Fruit fly (Drosophila melanogaster) whole organism, embryonic: ENCODE results near the gene CG10317.

Experiments
- CG10959 ChIP-seq: fragments of 200-800 bp; sonication (Bioruptor generic); IDR thresholded peaks from 2 replicates; pipeline ENCODE4 v1.3.6; 2022; ENCODE audit warnings: missing biosample characterization, missing genetic modification characterization
- CG11085 ChIP-seq: fragments of 200-800 bp; sonication (Bioruptor generic); IDR thresholded peaks from 2 replicates; pipeline ENCODE4 v1.3.6; 2022; ENCODE audit warnings: missing biosample characterization, missing genetic modification characterization
- CG12155 ChIP-seq: fragments of 200-800 bp; sonication (Bioruptor generic); optimal IDR thresholded peaks from 3 replicates; lab custom pipeline; 2016; ENCODE audit warnings: missing biosample characterization, missing genetic modification characterization
- CG12659 ChIP-seq: fragments of 200-800 bp; sonication (Bioruptor generic); optimal IDR thresholded peaks from 3 replicates; lab custom pipeline; 2017; ENCODE audit warnings: mild to moderate bottlenecking, missing biosample characterization, missing genetic modification reagents, missing genetic modification characterization
- CG15514 ChIP-seq: fragments of 200-800 bp; sonication (Bioruptor generic); optimal IDR thresholded peaks from 3 replicates; lab custom pipeline; 2017; ENCODE audit warnings: missing biosample characterization, missing genetic modification characterization, mild to moderate bottlenecking, moderate library complexity, missing genetic modification reagents
- CG1603 ChIP-seq: fragments of 200-800 bp; sonication (Bioruptor generic); optimal IDR thresholded peaks from 2 replicates; lab custom pipeline; 2019; ENCODE audit warnings: missing biosample characterization, mild to moderate bottlenecking, missing genetic modification characterization, moderate library complexity
- CG17361 ChIP-seq: fragments of 200-800 bp; sonication (Bioruptor generic); IDR thresholded peaks from 3 replicates; pipeline ENCODE4 v1.3.6; 2022; ENCODE audit warnings: missing biosample characterization, missing genetic modification characterization
- CG18619 ChIP-seq: fragments of 200-800 bp; sonication (Bioruptor generic); optimal IDR thresholded peaks from 3 replicates; lab custom pipeline; 2017; ENCODE audit warnings: missing biosample characterization, mild to moderate bottlenecking, missing genetic modification characterization
- CG2120 ChIP-seq: fragments of 200-800 bp; sonication (Bioruptor generic); optimal IDR thresholded peaks from 3 replicates; lab custom pipeline; 2016; ENCODE audit warnings: missing biosample characterization, missing genetic modification characterization
- CG31224 ChIP-seq: fragments of 200-800 bp; sonication (Bioruptor generic); IDR thresholded peaks from 2 replicates; pipeline ENCODE4 v1.3.6; 2022; ENCODE audit warnings: missing biosample characterization, missing genetic modification characterization
- CG32767 ChIP-seq: fragments of 200-800 bp; sonication (Bioruptor generic); IDR thresholded peaks from 2 replicates; pipeline ENCODE4 v1.3.6; 2022; ENCODE audit warnings: missing biosample characterization, missing genetic modification characterization
- CG3281 ChIP-seq: fragments of 200-800 bp; sonication (Bioruptor generic); optimal IDR thresholded peaks from 3 replicates; lab custom pipeline; 2017; ENCODE audit warnings: missing biosample characterization, mild to moderate bottlenecking, missing genetic modification characterization
- CG3407 ChIP-seq: fragments of 200-800 bp; sonication (Bioruptor generic); optimal IDR thresholded peaks from 2 replicates; lab custom pipeline; 2018; ENCODE audit warnings: missing biosample characterization, mild to moderate bottlenecking, missing genetic modification characterization
- CG4360 ChIP-seq: fragments of 200-800 bp; sonication (Bioruptor generic); IDR thresholded peaks from 2 replicates; pipeline ENCODE4 v1.3.6; 2022; ENCODE audit warnings: missing biosample characterization, missing genetic modification characterization
- CG4424 ChIP-seq: fragments of 200-800 bp; sonication (Bioruptor generic); optimal IDR thresholded peaks from 3 replicates; lab custom pipeline; 2016; ENCODE audit warnings: missing biosample characterization, missing genetic modification characterization
- CG4854 ChIP-seq: fragments of 200-800 bp; sonication (Bioruptor generic); optimal IDR thresholded peaks from 2 replicates; lab custom pipeline; 2016; ENCODE audit warnings: missing biosample characterization, missing genetic modification characterization, inconsistent platforms
- CG9215 ChIP-seq: fragments of 200-800 bp; sonication (Bioruptor generic); IDR thresholded peaks from 2 replicates; pipeline ENCODE4 v1.3.6; 2022; ENCODE audit warnings: missing biosample characterization, missing genetic modification characterization
- Dad ChIP-seq: fragments of 200-800 bp; sonication (Bioruptor generic); optimal IDR thresholded peaks from 3 replicates; lab custom pipeline; 2016; ENCODE audit warnings: missing biosample characterization, missing genetic modification characterization
- Dek ChIP-seq: fragments of 200-800 bp; sonication (Bioruptor generic); optimal IDR thresholded peaks from 3 replicates; lab custom pipeline; 2019; ENCODE audit warnings: missing biosample characterization, mild to moderate bottlenecking, missing genetic modification characterization, moderate library complexity
- Dll ChIP-seq: fragments of 200-800 bp; sonication (Bioruptor generic); IDR thresholded peaks from 4 replicates; pipeline ENCODE4 v1.3.6; 2022; ENCODE audit warnings: missing biosample characterization, missing genetic modification characterization; ENCODE audit not compliant: partially characterized antibody
- HmgZ ChIP-seq: fragments of 200-800 bp; sonication (Bioruptor generic); optimal IDR thresholded peaks from 2 replicates; lab custom pipeline; 2018; ENCODE audit warnings: missing biosample characterization, mild to moderate bottlenecking, missing genetic modification characterization
- Hr78 ChIP-seq, 2 experiments: fragments of 200-800 bp in 1 of 2; fragments of >200 bp in 1 of 2; sonication (Bioruptor generic) in 1 of 2; optimal IDR thresholded peaks; 2 replicates each; lab custom pipeline; 2017 to 2019; ENCODE audit warnings: missing biosample characterization in 2 of 2, missing genetic modification characterization in 2 of 2, mild to moderate bottlenecking in 1 of 2, moderate library complexity in 1 of 2
- Meics ChIP-seq: fragments of 200-800 bp; sonication (Bioruptor generic); optimal IDR thresholded peaks from 2 replicates; lab custom pipeline; 2017; ENCODE audit warnings: missing biosample characterization, mild to moderate bottlenecking, missing genetic modification characterization
- Mes4 ChIP-seq: fragments of 200-800 bp; sonication (Bioruptor generic); optimal IDR thresholded peaks from 2 replicates; lab custom pipeline; 2016; ENCODE audit warnings: missing biosample characterization, missing genetic modification characterization
- Nf-YB ChIP-seq: fragments of 200-800 bp; sonication (Bioruptor generic); optimal IDR thresholded peaks from 3 replicates; lab custom pipeline; 2019; ENCODE audit warnings: missing biosample characterization, mild to moderate bottlenecking, missing genetic modification characterization, moderate library complexity
- Rx ChIP-seq: fragments of 200-800 bp; sonication (Bioruptor generic); IDR thresholded peaks from 2 replicates; pipeline ENCODE4 v1.3.6; 2022; ENCODE audit warnings: missing biosample characterization, missing genetic modification characterization
- Sin3A ChIP-seq: fragments of >200 bp; optimal IDR thresholded peaks from 2 replicates; lab custom pipeline; 2018
- Stat92E ChIP-seq, 3 experiments: fragments of >200 bp in 2 of 3; fragments of 200-800 bp in 1 of 3; sonication (Bioruptor generic) in 1 of 3; optimal IDR thresholded peaks; 2 replicates each; lab custom pipeline; 2017 to 2019; ENCODE audit warnings: missing biosample characterization in 3 of 3, missing genetic modification characterization in 3 of 3, mild to moderate bottlenecking in 1 of 3, moderate library complexity in 1 of 3
- al ChIP-seq: fragments of 200-800 bp; sonication (Bioruptor generic); IDR thresholded peaks from 2 replicates; pipeline ENCODE4 v1.3.6; 2022; ENCODE audit warnings: missing biosample characterization, missing genetic modification characterization
- aop ChIP-seq: fragments of 200-800 bp; sonication (Bioruptor generic); IDR thresholded peaks from 2 replicates; pipeline ENCODE4 v1.3.6; 2022; ENCODE audit warnings: missing biosample characterization, missing genetic modification characterization
- bbx ChIP-seq: fragments of 200-800 bp; sonication (Bioruptor generic); IDR thresholded peaks from 2 replicates; pipeline ENCODE4 v1.3.6; 2022; ENCODE audit warnings: missing biosample characterization, missing genetic modification characterization; ENCODE audit not compliant: partially characterized antibody
- crp ChIP-seq, 2 experiments: fragments of 200-800 bp; sonication (Bioruptor generic); optimal IDR thresholded peaks; 2 replicates in 1 of 2; 3 replicates in 1 of 2; lab custom pipeline; 2017; ENCODE audit warnings: missing biosample characterization in 2 of 2, missing genetic modification characterization in 2 of 2, mild to moderate bottlenecking in 1 of 2, moderate library complexity in 1 of 2
- emc ChIP-seq: fragments of 200-800 bp; sonication (Bioruptor generic); optimal IDR thresholded peaks from 2 replicates; lab custom pipeline; 2016; ENCODE audit warnings: missing biosample characterization, missing genetic modification characterization
- fu2 ChIP-seq: fragments of 200-800 bp; sonication (Bioruptor generic); optimal IDR thresholded peaks from 2 replicates; lab custom pipeline; 2016; ENCODE audit warnings: missing biosample characterization, missing genetic modification characterization
- grau ChIP-seq: fragments of 200-800 bp; optimal IDR thresholded peaks from 3 replicates; lab custom pipeline; 2019; ENCODE audit warnings: missing biosample characterization, mild to moderate bottlenecking, missing genetic modification characterization, moderate library complexity
- grn ChIP-seq: fragments of 200-800 bp; sonication (Bioruptor generic); optimal IDR thresholded peaks from 3 replicates; lab custom pipeline; 2017; ENCODE audit warnings: missing biosample characterization, missing genetic modification characterization
- gro ChIP-seq: fragments of 200-800 bp; sonication (Bioruptor generic); optimal IDR thresholded peaks from 2 replicates; lab custom pipeline; 2016; ENCODE audit warnings: missing biosample characterization, missing genetic modification characterization
- ind ChIP-seq: fragments of 200-800 bp; sonication (Bioruptor generic); optimal IDR thresholded peaks from 3 replicates; lab custom pipeline; 2016; ENCODE audit warnings: missing biosample characterization, missing genetic modification characterization
- insv ChIP-seq, 2 experiments: fragments of 200-800 bp; sonication (Bioruptor generic); optimal IDR thresholded peaks; 3 replicates each; lab custom pipeline; 2016 to 2018; ENCODE audit warnings: missing biosample characterization in 2 of 2, missing genetic modification characterization in 2 of 2
- kni ChIP-seq: fragments of 200-800 bp; sonication (Bioruptor generic); optimal IDR thresholded peaks from 3 replicates; lab custom pipeline; 2017; ENCODE audit warnings: mild to moderate bottlenecking, missing biosample characterization, missing genetic modification reagents, missing genetic modification characterization
- otp ChIP-seq: fragments of 200-800 bp; sonication (Bioruptor generic); IDR thresholded peaks from 3 replicates; pipeline ENCODE4, ENCODE4 v1.3.6; 2022; ENCODE audit warnings: missing biosample characterization, missing genetic modification characterization
- pita ChIP-seq: fragments of 200-800 bp; sonication (Bioruptor generic); optimal IDR thresholded peaks from 2 replicates; lab custom pipeline; 2017; ENCODE audit warnings: missing biosample characterization, mild to moderate bottlenecking, missing genetic modification characterization
- psq ChIP-seq: fragments of 200-800 bp; sonication (Bioruptor generic); optimal IDR thresholded peaks from 2 replicates; lab custom pipeline; 2017; ENCODE audit warnings: missing biosample characterization, missing genetic modification characterization
- sim ChIP-seq: fragments of 200-800 bp; sonication (Bioruptor generic); IDR thresholded peaks from 2 replicates; pipeline ENCODE4 v1.3.6; 2022; ENCODE audit warnings: missing biosample characterization, missing genetic modification characterization
- sisA ChIP-seq: fragments of 200-800 bp; sonication (Bioruptor generic); IDR thresholded peaks from 2 replicates; pipeline ENCODE4 v1.3.6; 2022; ENCODE audit warnings: missing biosample characterization, missing genetic modification characterization
- sug ChIP-seq: fragments of 200-800 bp; optimal IDR thresholded peaks from 2 replicates; lab custom pipeline; 2019; ENCODE audit warnings: missing biosample characterization, mild to moderate bottlenecking, missing genetic modification characterization, moderate library complexity
- tll ChIP-seq, 2 experiments: fragments of 200-800 bp in 1 of 2; fragments of >200 bp in 1 of 2; sonication (Bioruptor generic) in 1 of 2; optimal IDR thresholded peaks; 2 replicates each; lab custom pipeline; 2017 to 2019; ENCODE audit warnings: missing biosample characterization in 2 of 2, missing genetic modification characterization in 2 of 2, mild to moderate bottlenecking in 1 of 2, moderate library complexity in 1 of 2
- twi ChIP-seq: fragments of 200-800 bp; optimal IDR thresholded peaks from 2 replicates; lab custom pipeline; 2019; ENCODE audit warnings: missing biosample characterization, mild to moderate bottlenecking, missing genetic modification characterization, moderate library complexity
- wdn ChIP-seq: fragments of 200-800 bp; sonication (Bioruptor generic); IDR thresholded peaks from 2 replicates; pipeline ENCODE4 v1.3.6; 2022; ENCODE audit warnings: missing biosample characterization, missing genetic modification characterization
- wor ChIP-seq: fragments of 200-800 bp; sonication (Bioruptor generic); IDR thresholded peaks from 2 replicates; pipeline ENCODE4 v1.3.6; 2022; ENCODE audit warnings: missing biosample characterization, missing genetic modification characterization
- z ChIP-seq: fragments of 200-800 bp; sonication (Bioruptor generic); IDR thresholded peaks from 3 replicates; pipeline ENCODE4 v1.3.6; 2022; ENCODE audit warnings: missing biosample characterization, missing genetic modification characterization

CG10317 gene

dm6 chr3R:16337053-16337385 is 33.3 kb downstream of the CG10317 start (continued):
- TF ChIP-seq CG4854 (GFP tag; lab: Kevin White, UChicago) (no peak), Dad (GFP tag; lab: Kevin White, UChicago) (no peak), sug (tag; lab: Kevin White, UChicago) (no peak), wor (GFP tag; lab: Robert Waterston, UW) (0 out of 2 replicates have a peak, but pooled peaks have one; percentile 20), psq (GFP tag; lab: Kevin White, UChicago) (peak; percentile 5), gro (no peak), CG4424 (peak; percentile 76), sim (GFP tag; lab: Robert Waterston, UW) (peak; percentile 52; the same call in 1 of the 2 replicates), kni (GFP tag; lab: Kevin White, UChicago) (peak; percentile 75), Sin3A (lab: Kevin White, UChicago) (no peak), pita (GFP tag; lab: Kevin White, UChicago) (no peak), CG4360 (GFP tag; lab: Robert Waterston, UW) (no peak), CG32767 (GFP tag; lab: Robert Waterston, UW) (peak; percentile 32; the same call in 1 of the 2 replicates), insv (GFP tag; optimal IDR thresholded peaks at IDR 0.05; lab: Kevin White, UChicago) (peak in 1 of 2 experiments; percentile 14), CG9215 (GFP tag; lab: Robert Waterston, UW) (no peak), Dek (tag; lab: Kevin White, UChicago) (no peak), Mes4 (GFP tag; lab: Kevin White, UChicago) (peak; percentile 12), twi (tag; lab: Kevin White, UChicago) (peak; percentile 23), CG15514 (GFP tag; lab: Kevin White, UChicago) (no peak), HmgZ (tag; lab: Kevin White, UChicago) (no peak), CG10959 (GFP tag; lab: Robert Waterston, UW) (peak; percentile 77), z (GFP tag; lab: Robert Waterston, UW) (peak; percentile 45; the same call in 1 of the 3 replicates), otp (peak; percentile 71; the same call in 2 of the 3 replicates), CG12155 (peak; percentile 43), Hr78 (GFP tag; optimal IDR thresholded peaks at IDR 0.05; lab: Kevin White, UChicago) (peak in 1 of 2 experiments; percentile 56), CG3281 (no peak), tll (GFP tag; optimal IDR thresholded peaks at IDR 0.05; lab: Kevin White, UChicago) (peak in 1 of 2 experiments; percentile 66), grau (tag; lab: Kevin White, UChicago) (peak; percentile 43), wdn (GFP tag; lab: Robert Waterston, UW) (no peak), ind (GFP tag; lab: Kevin White, UChicago) (peak; percentile 41), CG11085 (GFP tag; lab: Robert Waterston, UW) (no peak), emc (GFP tag; lab: Kevin White, UChicago) (no peak), CG31224 (no peak), grn (GFP tag; lab: Kevin White, UChicago) (no peak), crp (GFP tag; optimal IDR thresholded peaks at IDR 0.05; lab: Kevin White, UChicago) (no peak), fu2 (GFP tag; lab: Kevin White, UChicago) (no peak), aop (GFP tag; lab: Robert Waterston, UW) (no peak), Nf-YB (GFP tag; lab: Kevin White, UChicago) (no peak), CG17361 (GFP tag; lab: Robert Waterston, UW) (peak; percentile 29; the same call in 1 of the 3 replicates), sisA (GFP tag; lab: Robert Waterston, UW) (peak; percentile 48; the same call in 1 of the 2 replicates), bbx (no peak), CG1603 (peak; percentile 86), Meics (no peak), CG12659 (GFP tag; lab: Kevin White, UChicago) (no peak), CG3407 (GFP tag; lab: Kevin White, UChicago) (no peak), CG2120 (GFP tag; lab: Kevin White, UChicago) (no peak), CG18619 (no peak), Dll (no peak), Rx (GFP tag; lab: Robert Waterston, UW) (peak; percentile 46; the same call in 1 of the 2 replicates), al (no peak), Stat92E (GFP tag; optimal IDR thresholded peaks at IDR 0.05; lab: Kevin White, UChicago) (peak in 1 of 3 experiments; percentile 25)
